Fruit fly (Drosophila melanogaster) whole organism, wandering third instar larva: ENCODE results near the gene jv.

Source experiments
- Dif ChIP-seq: fragments of 200-275, 200-300 bp; sonication (Bioruptor generic); optimal IDR thresholded peaks from 2 replicates; lab custom pipeline; 2018; ENCODE audit warnings: missing biosample characterization, missing genetic modification characterization; ENCODE audit not compliant: partially characterized antibody
- Hr83 ChIP-seq: fragments of 200-300 bp; sonication (Bioruptor generic); optimal IDR thresholded peaks from 2 replicates; lab custom pipeline; 2016; ENCODE audit warnings: missing biosample characterization, mild to moderate bottlenecking, missing genetic modification characterization, moderate library complexity; ENCODE audit not compliant: poor library complexity, severe bottlenecking
- woc ChIP-seq: sonication (Bioruptor generic); optimal IDR thresholded peaks from 2 replicates; lab custom pipeline; 2016; ENCODE audit warnings: missing biosample characterization, mild to moderate bottlenecking, missing genetic modification characterization

- TF ChIP-seq woc (GFP tag; lab: Kevin White, UChicago) (no peak), Dif (GFP tag; lab: Kevin White, UChicago) (no peak), Hr83 (no peak)
These were observed 14.0 kb upstream of the jv start, which contains the start of the genes ndl and Rexo5 for dm6 chr3L:6603266-6603734.
